Fruit fly (Drosophila melanogaster): ENCODE results near the gene CG34267.

DNA sequence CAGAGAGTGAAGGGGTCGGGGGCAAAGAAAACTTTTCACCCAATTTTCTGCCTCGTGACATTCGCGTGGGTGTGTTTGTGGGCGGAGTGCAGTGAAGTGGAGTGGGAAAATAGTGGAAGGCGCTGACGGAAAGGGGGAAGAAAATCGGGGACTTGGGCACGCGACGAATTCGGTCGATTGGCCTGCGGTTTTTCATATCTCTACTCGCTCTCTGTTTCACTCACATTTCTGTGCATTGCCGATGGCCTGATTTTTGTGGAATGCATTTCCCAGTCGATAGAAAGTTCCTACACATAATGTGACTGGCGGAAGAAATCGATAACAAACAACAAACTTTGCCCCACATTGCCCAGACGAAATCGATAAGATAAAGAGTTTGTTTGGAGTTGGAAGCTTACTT lies 27.2 kb downstream of the CG34267 start:
- no peak for TF ChIP-seq Gug (GFP tag; IDR thresholded peaks at IDR 0.05)
- TF ChIP-seq svp (GFP tag): no peak
- TF ChIP-seq CG3919 (GFP tag; optimal IDR thresholded peaks at IDR 0.05): no peak
- TF ChIP-seq acj6 (GFP tag; optimal IDR thresholded peaks at IDR 0.05): no peak
- no peak for TF ChIP-seq CG8632 (GFP tag; optimal IDR thresholded peaks at IDR 0.05)
- no peak for TF ChIP-seq Blimp-1 (GFP tag; optimal IDR thresholded peaks at IDR 0.05)
- no peak for TF ChIP-seq CG3032 (tag; optimal IDR thresholded peaks at IDR 0.05)
- TF ChIP-seq cyc (GFP tag; optimal IDR thresholded peaks at IDR 0.05): no peak
- no peak for TF ChIP-seq esn (GFP tag; optimal IDR thresholded peaks at IDR 0.05)
- no peak for TF ChIP-seq Sox14 (GFP tag; optimal IDR thresholded peaks at IDR 0.05)
- no peak for TF ChIP-seq CG11294 (GFP tag; IDR thresholded peaks at IDR 0.05)

Data from whole organism, prepupa.